Worm (Caenorhabditis elegans) whole organism, early embryonic: ENCODE measurements around the gene moc-6.

ENCODE experiments used
- B0310.2 ChIP-seq: sonication (generic microtip); optimal IDR thresholded peaks from 2 replicates; lab custom pipeline; 2016; ENCODE audit warnings: mild to moderate bottlenecking, missing genetic modification characterization, missing compliant biosample characterization
- F13C5.2 ChIP-seq: sonication (generic microtip); optimal IDR thresholded peaks from 2 replicates; lab custom pipeline; 2017; ENCODE audit warnings: mild to moderate bottlenecking, missing genetic modification characterization, inconsistent platforms, missing compliant biosample characterization
- aly-1 ChIP-seq: sonication (generic microtip); optimal IDR thresholded peaks from 2 replicates; lab custom pipeline; 2016; ENCODE audit warnings: missing genetic modification characterization, missing compliant biosample characterization
- ama-1 ChIP-seq: fragments of 150-350 bp; optimal IDR thresholded peaks from 2 replicates; lab custom pipeline; 2014
- ceh-13 ChIP-seq: fragments of 200-800 bp; sonication (Bioruptor generic); optimal IDR thresholded peaks from 2 replicates; lab custom pipeline; 2018; ENCODE audit warnings: mild to moderate bottlenecking, missing genetic modification characterization, missing compliant biosample characterization
- ceh-36 ChIP-seq: sonication (generic microtip); optimal IDR thresholded peaks from 2 replicates; lab custom pipeline; 2016; ENCODE audit warnings: missing genetic modification characterization, inconsistent platforms, missing compliant biosample characterization
- ets-7 ChIP-seq: sonication (generic microtip); optimal IDR thresholded peaks from 2 replicates; lab custom pipeline; 2016; ENCODE audit warnings: missing genotype, missing genetic modification characterization, missing compliant biosample characterization
- flt-1 ChIP-seq: fragments of 200-800 bp; sonication (Bioruptor generic); IDR thresholded peaks from 2 replicates; pipeline ENCODE4 v1.3.6; 2022; ENCODE audit warnings: missing genetic modification characterization, missing compliant biosample characterization
- hmbx-1 ChIP-seq: sonication (generic microtip); optimal IDR thresholded peaks from 2 replicates; lab custom pipeline; 2016; ENCODE audit warnings: mild to moderate bottlenecking, missing genetic modification characterization, missing compliant biosample characterization
- hmg-4 ChIP-seq: fragments of 200-800 bp; sonication (Bioruptor generic); optimal IDR thresholded peaks from 2 replicates; lab custom pipeline; 2018; ENCODE audit warnings: mild to moderate bottlenecking, missing genetic modification characterization, missing compliant biosample characterization
- hnd-1 ChIP-seq: sonication (generic microtip); optimal IDR thresholded peaks from 2 replicates; lab custom pipeline; 2016; ENCODE audit warnings: missing genetic modification characterization, missing compliant biosample characterization
- pes-1 ChIP-seq: fragments of 200-800 bp; sonication (Bioruptor generic); IDR thresholded peaks from 2 replicates; pipeline ENCODE4 v1.3.6; 2022; ENCODE audit warnings: missing genetic modification reagents, missing genetic modification characterization, missing compliant biosample characterization
- scrt-1 ChIP-seq: fragments of 200-800 bp; sonication (Bioruptor generic); IDR thresholded peaks from 2 replicates; pipeline ENCODE4 v1.3.6; 2022; ENCODE audit warnings: missing genetic modification characterization, missing compliant biosample characterization
- sea-1 ChIP-seq: fragments of 200-800 bp; sonication (Bioruptor generic); conservative IDR thresholded peaks from 2 replicates; pipeline ENCODE4 v1.3.6; 2022; ENCODE audit warnings: missing genetic modification characterization, missing compliant biosample characterization
- tbx-11 ChIP-seq: fragments of 200-800 bp; sonication (Bioruptor generic); IDR thresholded peaks from 2 replicates; pipeline ENCODE4 v1.3.6; 2022; ENCODE audit warnings: missing genetic modification characterization, missing compliant biosample characterization
- tbx-37 ChIP-seq: fragments of 200-800 bp; sonication (Bioruptor generic); conservative IDR thresholded peaks from 2 replicates; pipeline ENCODE4 v1.3.6; 2022; ENCODE audit warnings: missing genetic modification reagents, missing genetic modification characterization, missing compliant biosample characterization
- tra-4 ChIP-seq: sonication (generic microtip); optimal IDR thresholded peaks from 2 replicates; lab custom pipeline; 2017; ENCODE audit warnings: missing genetic modification characterization, missing compliant biosample characterization

The moc-6 gene

ce11 chrIII:5183372-5183771 is 12.4 kb upstream of the moc-6 start:
- TF ChIP-seq hmg-4 (no peak), flt-1 (GFP tag; lab: Robert Waterston, UW) (no peak), tbx-11 (GFP tag; lab: Robert Waterston, UW) (no peak), aly-1 (tag; lab: Kevin White, UChicago) (no peak)

ce11 chrIII:5185620-5186019 is 10.2 kb upstream of the moc-6 start, which contains the start of gene pup-2:
Gene pup-2 (plus strand): TSS chrIII:5185920.
- TF ChIP-seq tbx-11 (GFP tag; lab: Robert Waterston, UW): no peak
- TF ChIP-seq scrt-1 (GFP tag; lab: Robert Waterston, UW): no peak
- TF ChIP-seq F13C5.2 (tag; lab: Kevin White, UChicago): no peak

- TF ChIP-seq scrt-1 (GFP tag; lab: Robert Waterston, UW) (no peak), B0310.2 (tag; lab: Kevin White, UChicago) (no peak), ets-7 (tag; lab: Kevin White, UChicago) (no peak), sea-1 (no peak), hmbx-1 (tag; lab: Kevin White, UChicago) (no peak), ceh-36 (no peak), F13C5.2 (tag; lab: Kevin White, UChicago) (no peak), ama-1 (lab: Kevin White, UChicago) (no peak), pes-1 (GFP tag; lab: Robert Waterston, UW) (no peak), flt-1 (GFP tag; lab: Robert Waterston, UW) (no peak), tra-4 (no peak), hmg-4 (no peak), tbx-11 (GFP tag; lab: Robert Waterston, UW) (no peak), aly-1 (tag; lab: Kevin White, UChicago) (no peak), tbx-37 (no peak), hnd-1 (tag; lab: Kevin White, UChicago) (no peak), ceh-13 (GFP tag; lab: Kevin White, UChicago) (no peak)
These were observed 7.4 kb upstream of the moc-6 start, which contains the start of gene K10D2.8 for ce11 chrIII:5188426-5188825. Gene K10D2.8 (plus strand): TSS chrIII:5188726.

ce11 chrIII:5190179-5190578 is 5.6 kb upstream of the moc-6 start:
- TF ChIP-seq tbx-11 (GFP tag; lab: Robert Waterston, UW): no peak
- no peak for TF ChIP-seq hmg-4
- TF ChIP-seq ets-7 (tag; lab: Kevin White, UChicago): no peak
- TF ChIP-seq pes-1 (GFP tag; lab: Robert Waterston, UW): no peak
- no peak for TF ChIP-seq hmbx-1 (tag; lab: Kevin White, UChicago)
- no peak for TF ChIP-seq hnd-1 (tag; lab: Kevin White, UChicago)

- TF ChIP-seq tbx-11 (GFP tag; lab: Robert Waterston, UW): no peak
- TF ChIP-seq F13C5.2 (tag; lab: Kevin White, UChicago): no peak
- TF ChIP-seq ceh-13 (GFP tag; lab: Kevin White, UChicago): no peak
- no peak for TF ChIP-seq hmbx-1 (tag; lab: Kevin White, UChicago)
- TF ChIP-seq flt-1 (GFP tag; lab: Robert Waterston, UW): no peak
- no peak for TF ChIP-seq aly-1 (tag; lab: Kevin White, UChicago)
- TF ChIP-seq hnd-1 (tag; lab: Kevin White, UChicago): no peak
- no peak for TF ChIP-seq sea-1
- no peak for TF ChIP-seq hmg-4
- no peak for TF ChIP-seq pes-1 (GFP tag; lab: Robert Waterston, UW)
- no peak for TF ChIP-seq scrt-1 (GFP tag; lab: Robert Waterston, UW)
- no peak for TF ChIP-seq ets-7 (tag; lab: Kevin White, UChicago)
- TF ChIP-seq ama-1 (lab: Kevin White, UChicago): no peak
- no peak for TF ChIP-seq tra-4
- TF ChIP-seq tbx-37: no peak
These were observed 5.1 kb upstream of the moc-6 start, which contains the start of gene hira-1 for ce11 chrIII:5190671-5191174. Gene hira-1 (plus strand): TSS chrIII:5191124.

- no peak for TF ChIP-seq sea-1
- TF ChIP-seq hmbx-1 (tag; lab: Kevin White, UChicago): no peak
- no peak for TF ChIP-seq ceh-36
These were observed 2.5 kb upstream of the moc-6 start for ce11 chrIII:5193266-5193665.

ce11 chrIII:5196298-5197045 is 682 bp downstream of the moc-6 start:
- TF ChIP-seq aly-1 (tag; lab: Kevin White, UChicago): no peak

- no peak for TF ChIP-seq ceh-13 (GFP tag; lab: Kevin White, UChicago)
- TF ChIP-seq tbx-37: no peak
- TF ChIP-seq F13C5.2 (tag; lab: Kevin White, UChicago): no peak
- no peak for TF ChIP-seq sea-1
- no peak for TF ChIP-seq aly-1 (tag; lab: Kevin White, UChicago)
- no peak for TF ChIP-seq tra-4
- TF ChIP-seq flt-1 (GFP tag; lab: Robert Waterston, UW): no peak
These were observed 3.8 kb downstream of the moc-6 start, which contains the start of gene emb-8 for ce11 chrIII:5199577-5199976. Gene emb-8 (minus strand): TSS chrIII:5199677.
